Fruit fly (Drosophila melanogaster) whole organism: ENCODE data around the gene RpL3.

ENCODE experiments used
- CG8478 ChIP-seq: fragments of >200 bp; optimal IDR thresholded peaks from 2 replicates; lab custom pipeline; 2018; ENCODE audit warnings: inconsistent platforms
- pan ChIP-seq: fragments of >200 bp; optimal IDR thresholded peaks from 2 replicates; lab custom pipeline; 2017
- psq ChIP-seq: fragments of >200 bp; optimal IDR thresholded peaks from 2 replicates; lab custom pipeline; 2017

- no peak for TF ChIP-seq psq (lab: Kevin White, UChicago)
- TF ChIP-seq pan (lab: Kevin White, UChicago): no peak
- TF ChIP-seq CG8478 (lab: Kevin White, UChicago): no peak
These were observed 46.4 kb upstream of the RpL3 start, which contains the start of the genes Ugt304A1 and Ugt303A1 for dm6 chr3R:11175308-11175707.
